Worm (Caenorhabditis elegans) whole organism, L4 larva: Measurements from ENCODE around the gene cal-5.

Experiments used
- F10B5.3 ChIP-seq: sonication (generic microtip); optimal IDR thresholded peaks from 2 replicates; lab custom pipeline; 2016; ENCODE audit warnings: mild to moderate bottlenecking, missing genetic modification characterization, missing compliant biosample characterization
- F26F4.8 ChIP-seq: fragments of 200-800 bp; sonication (Bioruptor generic); conservative IDR thresholded peaks from 2 replicates; pipeline ENCODE4 v1.3.6; 2022; ENCODE audit warnings: missing genetic modification characterization, missing compliant biosample characterization
- R02D3.7 ChIP-seq: fragments of 150-350 bp; sonication (generic microtip); optimal IDR thresholded peaks from 3 replicates; lab custom pipeline; 2014; ENCODE audit warnings: missing biosample characterization, missing genetic modification characterization
- ZK337.2 ChIP-seq: fragments of 200-800 bp; sonication (Bioruptor generic); IDR thresholded peaks from 2 replicates; pipeline ENCODE4 v1.3.6; 2022; ENCODE audit warnings: missing genetic modification reagents, missing genetic modification characterization, missing compliant biosample characterization
- aha-1 ChIP-seq: fragments of 150-350 bp; peaks from one replicate; lab custom pipeline; 2014; ENCODE audit warnings: missing biosample characterization, missing genetic modification characterization
- aly-2 ChIP-seq: sonication (generic microtip); optimal IDR thresholded peaks from 2 replicates; lab custom pipeline; 2018; ENCODE audit warnings: missing biosample characterization, missing genetic modification characterization
- ama-1 ChIP-seq: fragments of 150-350 bp; optimal IDR thresholded peaks from 2 replicates; lab custom pipeline; 2014; ENCODE audit warnings: inconsistent platforms, mixed read lengths
- arid-1 ChIP-seq: fragments of 200-800 bp; sonication (Bioruptor generic); conservative IDR thresholded peaks from 2 replicates; pipeline ENCODE4 v1.3.6; 2022; ENCODE audit warnings: missing genetic modification reagents, missing genetic modification characterization, missing compliant biosample characterization
- attf-4 ChIP-seq: sonication (generic microtip); optimal IDR thresholded peaks from 3 replicates; lab custom pipeline; 2017; ENCODE audit warnings: missing biosample characterization, missing genetic modification characterization
- ceh-20 ChIP-seq: fragments of 200-800 bp; sonication (Bioruptor generic); IDR thresholded peaks from 2 replicates; pipeline ENCODE4 v1.3.6; 2022; ENCODE audit warnings: missing genetic modification reagents, missing genetic modification characterization, missing compliant biosample characterization
- ceh-32 ChIP-seq: sonication (generic microtip); optimal IDR thresholded peaks from 2 replicates; lab custom pipeline; 2016; ENCODE audit warnings: mild to moderate bottlenecking, missing genetic modification characterization, missing compliant biosample characterization; ENCODE audit not compliant: poor library complexity
- ceh-44 ChIP-seq: fragments of 200-800 bp; sonication (Bioruptor generic); IDR thresholded peaks from 2 replicates; pipeline ENCODE4 v1.3.6; 2022; ENCODE audit warnings: missing genetic modification reagents, missing genetic modification characterization, missing compliant biosample characterization
- ceh-62 ChIP-seq: sonication (generic microtip); optimal IDR thresholded peaks from 2 replicates; lab custom pipeline; 2017; ENCODE audit warnings: missing biosample characterization, missing genetic modification characterization
- ceh-82 ChIP-seq: sonication (generic microtip); optimal IDR thresholded peaks from 2 replicates; lab custom pipeline; 2017; ENCODE audit warnings: missing biosample characterization, missing genetic modification characterization
- ctbp-1 ChIP-seq: fragments of 200-800 bp; sonication (Bioruptor generic); IDR thresholded peaks from 2 replicates; pipeline ENCODE4 v1.3.6; 2022; ENCODE audit warnings: missing genetic modification reagents, missing genetic modification characterization, missing compliant biosample characterization
- daf-16 ChIP-seq, 3 experiments: sonication (generic microtip); optimal IDR thresholded peaks; 2 replicates each; lab custom pipeline; 2016 to 2017; ENCODE audit warnings: missing genetic modification characterization in 3 of 3, missing genetic modification reagents in 3 of 3, mild to moderate bottlenecking in 2 of 3, missing compliant biosample characterization in 2 of 3, missing biosample characterization in 1 of 3, moderate library complexity in 1 of 3
- daf-8 ChIP-seq: fragments of 200-800 bp; sonication (Bioruptor generic); IDR thresholded peaks from 2 replicates; pipeline ENCODE4 v1.3.6; 2022; ENCODE audit warnings: missing genetic modification characterization, missing compliant biosample characterization
- dmd-8 ChIP-seq: fragments of 200-800 bp; sonication (Bioruptor generic); IDR thresholded peaks from 2 replicates; pipeline ENCODE4 v1.3.6; 2022; ENCODE audit warnings: missing genetic modification characterization, missing compliant biosample characterization
- dpl-1 ChIP-seq: fragments of 150-350 bp; optimal IDR thresholded peaks from 2 replicates; lab custom pipeline; 2014; ENCODE audit warnings: missing biosample characterization, missing genetic modification reagents, missing genetic modification characterization
- dve-1 ChIP-seq: sonication (generic microtip); optimal IDR thresholded peaks from 2 replicates; lab custom pipeline; 2017; ENCODE audit warnings: antibody characterized with exemption, mild to moderate bottlenecking, missing genetic modification characterization, missing compliant biosample characterization; ENCODE audit not compliant: insufficient read depth
- fkh-10 ChIP-seq: fragments of 150-350 bp; optimal IDR thresholded peaks from 2 replicates; lab custom pipeline; 2014; ENCODE audit warnings: missing biosample characterization, missing genetic modification reagents, missing genetic modification characterization
- hmg-1.1 ChIP-seq: fragments of 200-800 bp; sonication (Bioruptor generic); IDR thresholded peaks from 2 replicates; pipeline ENCODE4 v1.3.6; 2022; ENCODE audit warnings: missing genetic modification reagents, missing genetic modification characterization, missing compliant biosample characterization
- lin-38 ChIP-seq: fragments of 200-800 bp; sonication (Bioruptor generic); IDR thresholded peaks from 2 replicates; pipeline ENCODE4 v1.3.6; 2022; ENCODE audit warnings: missing genetic modification reagents, missing genetic modification characterization, missing compliant biosample characterization
- lin-39 ChIP-seq: fragments of 150-350 bp; optimal IDR thresholded peaks from 2 replicates; lab custom pipeline; 2014; ENCODE audit warnings: missing biosample characterization, missing genetic modification reagents, missing genetic modification characterization
- lir-3 ChIP-seq: sonication (generic microtip); optimal IDR thresholded peaks from 2 replicates; lab custom pipeline; 2016; ENCODE audit warnings: mild to moderate bottlenecking, missing genetic modification characterization, missing compliant biosample characterization
- lsy-2 ChIP-seq, 2 experiments: fragments of 150-350 bp in 1 of 2; sonication (generic microtip) in 1 of 2; optimal IDR thresholded peaks; 2 replicates each; lab custom pipeline; 2014 to 2017; ENCODE audit warnings: missing biosample characterization in 2 of 2, missing genetic modification characterization in 2 of 2
- mdl-1 ChIP-seq, 2 experiments: fragments of 150-350 bp in 1 of 2; sonication (generic microtip) in 1 of 2; optimal IDR thresholded peaks; 2 replicates each; lab custom pipeline; 2014 to 2017; ENCODE audit warnings: missing biosample characterization in 2 of 2, missing genetic modification characterization in 2 of 2
- mxl-3 ChIP-seq: fragments of 200-800 bp; sonication (Bioruptor generic); optimal IDR thresholded peaks from 2 replicates; lab custom pipeline; 2018; ENCODE audit warnings: mild to moderate bottlenecking, missing genetic modification characterization, missing compliant biosample characterization
- nhr-11 ChIP-seq: fragments of 150-350 bp; optimal IDR thresholded peaks from 2 replicates; lab custom pipeline; 2014; ENCODE audit warnings: missing biosample characterization, missing genetic modification characterization
- nhr-111 ChIP-seq: fragments of 200-800 bp; sonication (Bioruptor generic); optimal IDR thresholded peaks from 2 replicates; lab custom pipeline; 2018; ENCODE audit warnings: mild to moderate bottlenecking, missing genetic modification characterization, missing compliant biosample characterization
- nhr-25 ChIP-seq: sonication (generic microtip); optimal IDR thresholded peaks from 2 replicates; lab custom pipeline; 2017; ENCODE audit warnings: missing genetic modification characterization, mild to moderate bottlenecking, missing compliant biosample characterization, antibody characterized with exemption, moderate library complexity, borderline replicate concordance; ENCODE audit not compliant: insufficient read depth
- nhr-28 ChIP-seq: fragments of 150-350 bp; optimal IDR thresholded peaks from 2 replicates; lab custom pipeline; 2014; ENCODE audit warnings: missing biosample characterization, missing genetic modification characterization
- nhr-48 ChIP-seq: sonication (generic microtip); optimal IDR thresholded peaks from 2 replicates; lab custom pipeline; 2016; ENCODE audit warnings: mild to moderate bottlenecking, missing genetic modification characterization, missing compliant biosample characterization
- nhr-6 ChIP-seq: fragments of 150-350 bp; optimal IDR thresholded peaks from 2 replicates; lab custom pipeline; 2014; ENCODE audit warnings: missing biosample characterization, missing genetic modification characterization
- nhr-76 ChIP-seq: fragments of 150-350 bp; optimal IDR thresholded peaks from 2 replicates; lab custom pipeline; 2014; ENCODE audit warnings: missing biosample characterization, missing genetic modification characterization
- php-3 ChIP-seq: fragments of 200-800 bp; sonication (Bioruptor generic); IDR thresholded peaks from 2 replicates; pipeline ENCODE4 v1.3.6; 2022; ENCODE audit warnings: missing genetic modification reagents, missing genetic modification characterization, missing compliant biosample characterization
- sdz-12 ChIP-seq: fragments of 200-800 bp; sonication (Bioruptor generic); optimal IDR thresholded peaks from 2 replicates; lab custom pipeline; 2018; ENCODE audit warnings: mild to moderate bottlenecking, missing genetic modification characterization, missing compliant biosample characterization
- set-16 ChIP-seq: fragments of 200-800 bp; sonication (Bioruptor generic); IDR thresholded peaks from 2 replicates; pipeline ENCODE4 v1.3.6; 2022; ENCODE audit warnings: missing genetic modification reagents, missing genetic modification characterization, missing compliant biosample characterization
- snpc-4 ChIP-seq: fragments of 150-350 bp; optimal IDR thresholded peaks from 2 replicates; lab custom pipeline; 2014; ENCODE audit warnings: missing biosample characterization, missing genetic modification characterization
- spr-1 ChIP-seq: sonication (generic microtip); optimal IDR thresholded peaks from 2 replicates; lab custom pipeline; 2016; ENCODE audit warnings: mild to moderate bottlenecking, missing genetic modification characterization, missing compliant biosample characterization
- spr-3 ChIP-seq: fragments of 200-800 bp; sonication (Bioruptor generic); optimal IDR thresholded peaks from 2 replicates; lab custom pipeline; 2018; ENCODE audit warnings: mild to moderate bottlenecking, missing genetic modification characterization, missing compliant biosample characterization
- unc-130 ChIP-seq: sonication (generic microtip); optimal IDR thresholded peaks from 2 replicates; lab custom pipeline; 2016; ENCODE audit warnings: missing genetic modification reagents, missing genetic modification characterization, missing compliant biosample characterization
- unc-39 ChIP-seq: sonication (generic microtip); optimal IDR thresholded peaks from 2 replicates; lab custom pipeline; 2017; ENCODE audit warnings: missing biosample characterization, missing genetic modification characterization
- zag-1 ChIP-seq: fragments of 150-350 bp; optimal IDR thresholded peaks from 2 replicates; lab custom pipeline; 2014; ENCODE audit warnings: missing biosample characterization, missing genetic modification characterization
- zfp-2 ChIP-seq: sonication (generic microtip); optimal IDR thresholded peaks from 2 replicates; lab custom pipeline; 2016; ENCODE audit warnings: mild to moderate bottlenecking, missing genetic modification characterization, missing compliant biosample characterization
- zfp-3 ChIP-seq: fragments of 200-800 bp; sonication (Bioruptor generic); conservative IDR thresholded peaks from 2 replicates; pipeline ENCODE4 v1.3.6; 2022; ENCODE audit warnings: missing genetic modification reagents, missing genetic modification characterization, missing compliant biosample characterization
- ztf-7 ChIP-seq: fragments of 150-350 bp; optimal IDR thresholded peaks from 2 replicates; lab custom pipeline; 2014; ENCODE audit warnings: missing biosample characterization, missing genetic modification characterization

Gene cal-5

DNA sequence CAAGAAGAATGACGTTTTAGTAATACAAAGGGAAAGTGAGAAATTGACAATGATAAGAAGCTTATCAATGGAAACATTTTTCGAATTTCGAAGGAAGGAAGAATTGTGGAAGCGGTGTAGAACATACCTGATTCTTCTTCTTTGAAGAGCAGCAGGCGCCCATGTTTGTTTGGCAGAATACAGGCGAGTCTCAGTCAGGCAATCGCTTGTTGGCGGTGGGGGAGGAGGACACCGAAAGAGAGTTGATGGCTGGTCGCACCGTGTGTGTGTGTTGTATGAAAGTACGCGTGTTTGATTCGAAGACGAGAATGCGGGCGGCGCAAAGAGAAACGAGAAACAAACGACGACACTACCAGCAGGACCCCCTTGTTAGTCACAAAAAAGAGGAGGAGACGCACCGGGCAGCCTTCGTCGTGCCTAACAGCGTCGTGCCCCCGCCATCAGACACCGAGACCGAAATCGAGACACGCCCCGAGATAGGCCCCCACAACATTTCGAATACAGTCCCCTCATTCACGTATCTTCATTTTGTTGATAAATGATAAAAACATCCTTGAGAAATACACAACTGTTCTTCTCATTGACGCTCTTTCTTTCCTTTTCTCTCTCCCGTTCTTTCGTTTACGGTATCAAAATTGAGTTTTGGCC is at the start of gene cal-5 (continued):
- TF ChIP-seq ceh-62 (no peak), arid-1 (GFP tag; lab: Robert Waterston, UW) (no peak), aha-1 (tag; lab: Kevin White, UChicago) (no peak), aly-2 (tag; lab: Kevin White, UChicago) (no peak), nhr-48 (tag; lab: Kevin White, UChicago) (peak; percentile 39), nhr-11 (tag; lab: Kevin White, UChicago) (no peak), zag-1 (no peak), ceh-32 (no peak), dve-1 (tag; lab: Kevin White, UChicago) (peak; percentile 2), set-16 (GFP tag; lab: Robert Waterston, UW) (peak; percentile 54), R02D3.7 (no peak), spr-3 (GFP tag; lab: Kevin White, UChicago) (no peak), unc-130 (GFP tag; lab: Kevin White, UChicago) (no peak), fkh-10 (GFP tag; lab: Kevin White, UChicago) (no peak), zfp-3 (GFP tag; lab: Robert Waterston, UW) (no peak), unc-39 (no peak), mdl-1 (tag; optimal IDR thresholded peaks at IDR 0.05; lab: Kevin White, UChicago) (peak; percentile 25 to 59), lsy-2 (tag; optimal IDR thresholded peaks at IDR 0.05; lab: Kevin White, UChicago) (no peak), ceh-20 (GFP tag; lab: Robert Waterston, UW) (no peak), ZK337.2 (GFP tag; lab: Robert Waterston, UW) (0 out of 2 replicates have a peak, but pooled peaks have one; percentile 13), ama-1 (lab: Kevin White, UChicago) (no peak), nhr-28 (tag; lab: Kevin White, UChicago) (peak; percentile 9), ztf-7 (tag; lab: Kevin White, UChicago) (no peak), attf-4 (tag; lab: Kevin White, UChicago) (no peak), F10B5.3 (no peak), F26F4.8 (GFP tag; lab: Robert Waterston, UW) (no peak), zfp-2 (tag; lab: Kevin White, UChicago) (no peak), php-3 (GFP tag; lab: Robert Waterston, UW) (no peak), lir-3 (no peak), dpl-1 (GFP tag; lab: Kevin White, UChicago) (peak; percentile 4), ceh-44 (GFP tag; lab: Robert Waterston, UW) (no peak), nhr-25 (tag; lab: Kevin White, UChicago) (no peak), ceh-82 (tag; lab: Kevin White, UChicago) (no peak)
- TF ChIP-seq, all 104 proteins: peak for 23

DNA sequence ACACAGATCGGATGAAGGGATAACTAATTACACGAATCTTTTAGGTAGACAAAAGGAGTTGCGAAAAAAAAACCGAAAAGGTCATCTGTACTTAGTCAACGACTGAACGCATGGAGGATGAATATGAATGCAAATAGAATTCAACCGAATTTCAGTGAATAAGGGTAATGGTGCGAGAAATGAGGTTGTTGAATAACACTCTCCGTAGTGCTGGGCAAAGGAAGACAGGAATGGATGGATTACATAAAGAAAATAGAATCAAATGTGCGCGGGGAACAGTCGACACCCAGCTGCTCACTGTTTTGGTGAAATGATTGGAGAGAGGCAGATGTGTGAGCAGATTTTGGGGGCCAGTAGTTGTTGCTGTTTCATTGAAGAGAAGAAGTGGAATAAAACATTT is 46.5 kb upstream of the cal-5 start:
- TF ChIP-seq lin-38 = no peak
- TF ChIP-seq nhr-25 (tag; lab: Kevin White, UChicago) = peak; percentile 6

DNA sequence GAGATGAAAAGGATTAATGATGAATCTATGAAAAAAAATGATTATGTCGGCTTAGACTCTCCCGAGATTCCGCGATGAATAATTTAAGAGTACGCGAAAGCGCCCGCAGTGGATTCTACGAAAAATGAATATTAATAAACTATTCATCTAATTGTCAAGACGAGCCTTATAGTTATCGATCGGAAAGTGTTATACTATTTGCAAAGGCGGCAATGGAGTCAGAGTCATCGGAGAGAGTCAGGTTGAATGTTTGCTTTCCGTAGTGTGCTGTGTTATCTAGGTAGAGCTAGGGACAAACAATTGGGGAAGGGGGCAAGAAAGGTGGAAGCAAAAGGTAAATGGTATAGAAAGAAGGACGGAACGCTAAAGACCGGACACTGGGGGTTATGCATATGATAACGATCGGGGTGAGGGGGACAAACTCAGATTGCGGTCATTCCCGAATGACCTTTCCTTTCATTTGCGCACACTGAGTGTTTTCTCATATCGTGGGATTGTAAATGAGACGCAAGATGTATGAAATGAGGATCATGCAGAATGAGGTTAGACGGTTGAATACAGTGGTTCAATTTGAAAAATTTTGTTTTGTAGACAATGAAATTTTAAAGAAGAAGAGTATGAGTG is 45.1 kb upstream of the cal-5 start:
- TF ChIP-seq spr-1 (tag; lab: Kevin White, UChicago) = no peak
- TF ChIP-seq daf-8 (GFP tag; lab: Robert Waterston, UW) = no peak
- no peak for TF ChIP-seq mxl-3 (GFP tag; lab: Kevin White, UChicago)
- TF ChIP-seq hmg-1.1 (GFP tag; lab: Robert Waterston, UW) = peak; percentile 50; the same call in 1 of the 2 replicates
- TF ChIP-seq nhr-6 (tag; lab: Kevin White, UChicago) = peak; percentile 2
- TF ChIP-seq ctbp-1 = no peak
- no peak for TF ChIP-seq nhr-76
- no peak for TF ChIP-seq nhr-48 (tag; lab: Kevin White, UChicago)
- no peak for TF ChIP-seq lin-39 (tag; lab: Kevin White, UChicago)
- TF ChIP-seq nhr-25 (tag; lab: Kevin White, UChicago) = peak; percentile 29
- TF ChIP-seq snpc-4 = no peak
- TF ChIP-seq dmd-8 = no peak
- no peak for TF ChIP-seq ceh-62
- TF ChIP-seq lin-38 = no peak
- no peak for TF ChIP-seq unc-39
- no peak for TF ChIP-seq nhr-111 (GFP tag; lab: Kevin White, UChicago)
- TF ChIP-seq sdz-12 (GFP tag; lab: Kevin White, UChicago) = no peak
- TF ChIP-seq daf-16 (GFP tag; optimal IDR thresholded peaks at IDR 0.05; lab: Kevin White, UChicago) = no peak
- peak; percentile 47 for TF ChIP-seq daf-16 (tag; optimal IDR thresholded peaks at IDR 0.05; lab: Kevin White, UChicago)
